Worm (Caenorhabditis elegans): ENCODE data around the gene T26H5.9.

DNA sequence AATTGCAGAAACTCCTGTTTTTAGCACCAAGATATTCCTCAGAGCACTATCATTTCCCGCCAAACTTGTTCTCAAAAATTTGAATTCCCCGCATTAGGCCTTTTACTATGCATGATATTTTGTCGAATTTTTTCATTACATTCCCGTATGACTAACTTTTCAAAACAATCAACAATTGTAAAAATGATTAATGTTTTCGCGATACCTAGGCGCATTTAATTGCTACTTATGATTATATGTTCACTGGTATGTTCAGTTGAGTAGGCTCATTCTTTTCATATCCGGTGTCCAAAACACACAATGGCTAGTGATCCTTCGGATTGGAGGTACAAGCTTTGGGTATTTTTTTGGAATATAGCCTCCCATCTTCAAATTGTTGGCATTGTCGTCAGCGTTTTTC is 43.0 kb downstream of the T26H5.9 start, which contains the start of gene srw-21:
- TF ChIP-seq flt-1 (GFP tag; IDR thresholded peaks at IDR 0.05) (no peak), cog-1 (tag; optimal IDR thresholded peaks at IDR 0.05) (no peak)
